Fruit fly (Drosophila melanogaster): Measurements from ENCODE around the gene Xe7.

- TF ChIP-seq pan (optimal IDR thresholded peaks at IDR 0.05) = no peak
- TF ChIP-seq CG8478 (optimal IDR thresholded peaks at IDR 0.05) = no peak
- no peak for TF ChIP-seq psq (optimal IDR thresholded peaks at IDR 0.05)
- TF ChIP-seq usp (GFP tag; optimal IDR thresholded peaks at IDR 0.05) = no peak
- no peak for TF ChIP-seq Dll (optimal IDR thresholded peaks at IDR 0.05)
- TF ChIP-seq EcR (GFP tag; optimal IDR thresholded peaks at IDR 0.05) = no peak
Measured at dm6 chr3R:5693186-5693585, 24.1 kb upstream of the Xe7 start, which contains the start of gene CG2104.

All from whole organism.